Fruit fly (Drosophila melanogaster) whole organism, prepupa: Measurements from ENCODE around the gene Spt20.

Experiments
- Blimp-1 ChIP-seq: fragments of 200-800 bp; sonication (Bioruptor generic); optimal IDR thresholded peaks from 3 replicates; lab custom pipeline; 2017; ENCODE audit warnings: missing biosample characterization, missing genetic modification characterization, mild to moderate bottlenecking, moderate library complexity, missing genetic modification reagents
- CG10631 ChIP-seq: fragments of 200-800 bp; sonication (Bioruptor generic); optimal IDR thresholded peaks from 2 replicates; lab custom pipeline; 2016; ENCODE audit warnings: missing biosample characterization, missing genetic modification characterization
- CG11294 ChIP-seq: fragments of 200-800 bp; sonication (Bioruptor generic); IDR thresholded peaks from 2 replicates; pipeline ENCODE4 v1.3.6; 2022; ENCODE audit warnings: missing biosample characterization, missing genetic modification characterization
- CG11902 ChIP-seq: fragments of 200-800 bp; sonication (Bioruptor generic); optimal IDR thresholded peaks from 3 replicates; lab custom pipeline; 2016; ENCODE audit warnings: missing biosample characterization, missing genetic modification characterization
- CG15336 ChIP-seq: fragments of 200-800 bp; sonication (Bioruptor generic); IDR thresholded peaks from 2 replicates; pipeline ENCODE4 v1.3.6; 2022; ENCODE audit warnings: missing biosample characterization, missing genetic modification characterization
- CG31627 ChIP-seq: fragments of 200-800 bp; sonication (Bioruptor generic); optimal IDR thresholded peaks from 3 replicates; lab custom pipeline; 2016; ENCODE audit warnings: missing biosample characterization, missing genetic modification characterization
- CG32006 ChIP-seq: fragments of 200-800 bp; sonication (Bioruptor generic); optimal IDR thresholded peaks from 3 replicates; lab custom pipeline; 2017; ENCODE audit warnings: missing biosample characterization, mild to moderate bottlenecking, missing genetic modification characterization
- CG34406 ChIP-seq: fragments of 200-800 bp; sonication (Bioruptor generic); optimal IDR thresholded peaks from 3 replicates; lab custom pipeline; 2016; ENCODE audit warnings: missing biosample characterization, missing genetic modification characterization
- CG3919 ChIP-seq: fragments of 200-800 bp; sonication (Bioruptor generic); optimal IDR thresholded peaks from 3 replicates; lab custom pipeline; 2016; ENCODE audit warnings: missing biosample characterization, missing genetic modification characterization
- CG6163 ChIP-seq: fragments of 200-800 bp; sonication (Bioruptor generic); IDR thresholded peaks from 3 replicates; pipeline ENCODE4 v1.3.6; 2022; ENCODE audit warnings: missing biosample characterization, missing genetic modification characterization
- CG6276 ChIP-seq: fragments of 200-800 bp; sonication (Bioruptor generic); optimal IDR thresholded peaks from 2 replicates; lab custom pipeline; 2017; ENCODE audit warnings: missing biosample characterization, mild to moderate bottlenecking, missing genetic modification characterization
- CG6792 ChIP-seq: fragments of 200-800 bp; sonication (Bioruptor generic); optimal IDR thresholded peaks from 3 replicates; lab custom pipeline; 2016; ENCODE audit warnings: missing biosample characterization, missing genetic modification characterization
- CG6854 ChIP-seq: fragments of 200-800 bp; sonication (Bioruptor generic); optimal IDR thresholded peaks from 2 replicates; lab custom pipeline; 2017; ENCODE audit warnings: missing biosample characterization, mild to moderate bottlenecking, missing genetic modification characterization
- CG7368 ChIP-seq: fragments of 200-800 bp; sonication (Bioruptor generic); optimal IDR thresholded peaks from 3 replicates; lab custom pipeline; 2016; ENCODE audit warnings: missing biosample characterization, missing genetic modification characterization
- CG8119 ChIP-seq: fragments of 200-800 bp; sonication (Bioruptor generic); IDR thresholded peaks from 3 replicates; pipeline ENCODE4 v1.3.6; 2022; ENCODE audit warnings: missing biosample characterization, missing genetic modification characterization
- CG9139 ChIP-seq: fragments of 200-800 bp; sonication (Bioruptor generic); optimal IDR thresholded peaks from 3 replicates; lab custom pipeline; 2017; ENCODE audit warnings: missing biosample characterization, mild to moderate bottlenecking, missing genetic modification characterization
- Eip78C ChIP-seq: fragments of 200-800 bp; sonication (Bioruptor generic); peaks from one replicate; lab custom pipeline; 2016; ENCODE audit warnings: missing biosample characterization, missing genetic modification characterization
- Eip93F ChIP-seq: fragments of 200-800 bp; sonication (Bioruptor generic); optimal IDR thresholded peaks from 2 replicates; lab custom pipeline; 2016; ENCODE audit warnings: missing biosample characterization, mild to moderate bottlenecking, missing genetic modification characterization
- Ets21C ChIP-seq: fragments of 200-800 bp; sonication (Bioruptor generic); optimal IDR thresholded peaks from 3 replicates; lab custom pipeline; 2016; ENCODE audit warnings: missing biosample characterization, missing genetic modification characterization
- Ets96B ChIP-seq: fragments of 200-800 bp; optimal IDR thresholded peaks from 2 replicates; lab custom pipeline; 2019; ENCODE audit warnings: missing biosample characterization, mild to moderate bottlenecking, missing genetic modification characterization, moderate library complexity
- Gug ChIP-seq: fragments of 200-800 bp; sonication (Bioruptor generic); IDR thresholded peaks from 2 replicates; pipeline ENCODE4 v1.3.6; 2022; ENCODE audit warnings: missing biosample characterization, missing genetic modification characterization
- Hr38 ChIP-seq: sonication (Bioruptor generic); optimal IDR thresholded peaks from 2 replicates; lab custom pipeline; 2016; ENCODE audit warnings: missing biosample characterization, missing genetic modification characterization
- Hr39 ChIP-seq: fragments of 200-800 bp; sonication (Bioruptor generic); optimal IDR thresholded peaks from 2 replicates; lab custom pipeline; 2016; ENCODE audit warnings: missing biosample characterization, missing genetic modification characterization
- Hr4 ChIP-seq: fragments of 200-800 bp; sonication (Bioruptor generic); optimal IDR thresholded peaks from 3 replicates; lab custom pipeline; 2016; ENCODE audit warnings: missing biosample characterization, missing genetic modification characterization
- Lpt ChIP-seq: fragments of 200-800 bp; sonication (Bioruptor generic); optimal IDR thresholded peaks from 3 replicates; lab custom pipeline; 2016; ENCODE audit warnings: missing biosample characterization, missing genetic modification characterization
- Met ChIP-seq: fragments of 200-800 bp; sonication (Bioruptor generic); optimal IDR thresholded peaks from 3 replicates; lab custom pipeline; 2016; ENCODE audit warnings: missing biosample characterization, missing genetic modification characterization
- Smox ChIP-seq: fragments of 200-800 bp; sonication (Bioruptor generic); optimal IDR thresholded peaks from 3 replicates; lab custom pipeline; 2016; ENCODE audit warnings: missing biosample characterization, missing genetic modification characterization
- Sox102F ChIP-seq: fragments of 200-800 bp; sonication (Bioruptor generic); optimal IDR thresholded peaks from 2 replicates; lab custom pipeline; 2016; ENCODE audit warnings: missing biosample characterization, mild to moderate bottlenecking, missing genetic modification characterization
- Sox14 ChIP-seq: fragments of 200-800 bp; sonication (Bioruptor generic); optimal IDR thresholded peaks from 3 replicates; lab custom pipeline; 2016; ENCODE audit warnings: missing biosample characterization, missing genetic modification characterization
- Sox15 ChIP-seq: fragments of 200-800 bp; sonication (Bioruptor generic); optimal IDR thresholded peaks from 3 replicates; lab custom pipeline; 2016; ENCODE audit warnings: missing biosample characterization, missing genetic modification characterization
- cyc ChIP-seq: fragments of 200-800 bp; sonication (Bioruptor generic); optimal IDR thresholded peaks from 3 replicates; lab custom pipeline; 2016; ENCODE audit warnings: missing biosample characterization, missing genetic modification characterization
- dac ChIP-seq: fragments of 200-800 bp; sonication (Bioruptor generic); optimal IDR thresholded peaks from 2 replicates; lab custom pipeline; 2017; ENCODE audit warnings: missing biosample characterization, mild to moderate bottlenecking, missing genetic modification characterization
- eg ChIP-seq: fragments of 200-800 bp; sonication (Bioruptor generic); IDR thresholded peaks from 3 replicates; pipeline ENCODE4 v1.3.6; 2022; ENCODE audit warnings: missing biosample characterization, missing genetic modification characterization
- esn ChIP-seq: fragments of 200-800 bp; sonication (Bioruptor generic); optimal IDR thresholded peaks from 2 replicates; lab custom pipeline; 2016; ENCODE audit warnings: missing biosample characterization, mild to moderate bottlenecking, missing genetic modification characterization, moderate library complexity
- fd59A ChIP-seq: fragments of 200-800 bp; sonication (Bioruptor generic); optimal IDR thresholded peaks from 2 replicates; lab custom pipeline; 2017; ENCODE audit warnings: missing biosample characterization, mild to moderate bottlenecking, missing genetic modification characterization, missing genetic modification reagents
- fd85E ChIP-seq: fragments of 200-800 bp; sonication (Bioruptor generic); optimal IDR thresholded peaks from 3 replicates; lab custom pipeline; 2016; ENCODE audit warnings: missing biosample characterization, missing genetic modification characterization
- fkh ChIP-seq: fragments of 200-800 bp; sonication (Bioruptor generic); optimal IDR thresholded peaks from 3 replicates; lab custom pipeline; 2017; ENCODE audit warnings: missing biosample characterization, mild to moderate bottlenecking, missing genetic modification characterization, moderate library complexity
- lz ChIP-seq: fragments of 200-800 bp; sonication (Bioruptor generic); optimal IDR thresholded peaks from 3 replicates; lab custom pipeline; 2016; ENCODE audit warnings: missing biosample characterization, missing genetic modification characterization
- pdm3 ChIP-seq: fragments of 200-800 bp; sonication (Bioruptor generic); optimal IDR thresholded peaks from 3 replicates; lab custom pipeline; 2016; ENCODE audit warnings: missing biosample characterization, missing genetic modification characterization
- salr ChIP-seq, 2 experiments: fragments of 200-800 bp; sonication (Bioruptor generic); optimal IDR thresholded peaks; 3 replicates each; lab custom pipeline; 2016 to 2018; ENCODE audit warnings: missing biosample characterization in 2 of 2, missing genetic modification characterization in 2 of 2, mild to moderate bottlenecking in 1 of 2
- spab ChIP-seq: fragments of 200-800 bp; sonication (Bioruptor generic); optimal IDR thresholded peaks from 2 replicates; lab custom pipeline; 2017; ENCODE audit warnings: missing biosample characterization, mild to moderate bottlenecking, missing genetic modification characterization, missing genetic modification reagents
- ss ChIP-seq, 2 experiments: fragments of 200-800 bp; sonication (Bioruptor generic); optimal IDR thresholded peaks; 2 replicates in 1 of 2; 3 replicates in 1 of 2; lab custom pipeline; 2017 to 2018; ENCODE audit warnings: mild to moderate bottlenecking in 2 of 2, missing biosample characterization in 2 of 2, missing genetic modification characterization in 2 of 2, moderate library complexity in 1 of 2
- svp ChIP-seq: fragments of 200-800 bp; sonication (Bioruptor generic); peaks from one replicate; lab custom pipeline; 2016; ENCODE audit warnings: missing biosample characterization, missing genetic modification characterization
- topi ChIP-seq: fragments of 200-800 bp; sonication (Bioruptor generic); optimal IDR thresholded peaks from 3 replicates; lab custom pipeline; 2016; ENCODE audit warnings: missing biosample characterization, missing genetic modification characterization
- vri ChIP-seq: fragments of 200-800 bp; sonication (Bioruptor generic); optimal IDR thresholded peaks from 3 replicates; lab custom pipeline; 2016; ENCODE audit warnings: missing biosample characterization, mild to moderate bottlenecking, missing genetic modification characterization

Gene Spt20

dm6 chr3L:13499932-13500719, 2.4 kb upstream of the Spt20 start (continued):
- peak; percentile 87 for TF ChIP-seq CG3919 (GFP tag; lab: Kevin White, UChicago)
- TF ChIP-seq Smox (GFP tag; lab: Kevin White, UChicago), result peak; percentile 85
- no peak for TF ChIP-seq Hr38 (GFP tag; lab: Kevin White, UChicago)
- TF ChIP-seq topi (GFP tag; lab: Kevin White, UChicago), result peak; percentile 86
- TF ChIP-seq CG6854 (GFP tag; lab: Kevin White, UChicago), result peak; percentile 82
- TF ChIP-seq CG31627 (GFP tag; lab: Kevin White, UChicago), result peak; percentile 86
- TF ChIP-seq CG7368 (GFP tag; lab: Kevin White, UChicago), result no peak
- no peak for TF ChIP-seq pdm3 (GFP tag; lab: Kevin White, UChicago)
- peak; percentile 66 for TF ChIP-seq CG8119 (GFP tag; lab: Robert Waterston, UW)
- peak; percentile 77 for TF ChIP-seq eg (GFP tag; lab: Robert Waterston, UW)
- TF ChIP-seq CG32006 (GFP tag; lab: Kevin White, UChicago), result peak; percentile 77
- peak; percentile 88 for TF ChIP-seq Lpt (GFP tag; lab: Kevin White, UChicago)
- TF ChIP-seq Hr4 (GFP tag; lab: Kevin White, UChicago), result no peak
- TF ChIP-seq Ets21C, result no peak
- TF ChIP-seq CG6276 (GFP tag; lab: Kevin White, UChicago), result no peak
- TF ChIP-seq CG11294, result peak; percentile 59; the same call in 1 of the 2 replicates
- TF ChIP-seq Met (GFP tag; lab: Kevin White, UChicago), result peak; percentile 89
- TF ChIP-seq CG9139 (GFP tag; lab: Kevin White, UChicago), result peak; percentile 49
- TF ChIP-seq esn, result peak; percentile 95
- no peak for TF ChIP-seq CG10631 (GFP tag; lab: Kevin White, UChicago)
- TF ChIP-seq Sox15 (GFP tag; lab: Kevin White, UChicago), result peak; percentile 39
- no peak for TF ChIP-seq fd85E
- TF ChIP-seq fkh (GFP tag; lab: Kevin White, UChicago), result no peak
- TF ChIP-seq spab (GFP tag; lab: Kevin White, UChicago), result peak; percentile 78
- TF ChIP-seq, all 60 proteins: peak for 43

DNA sequence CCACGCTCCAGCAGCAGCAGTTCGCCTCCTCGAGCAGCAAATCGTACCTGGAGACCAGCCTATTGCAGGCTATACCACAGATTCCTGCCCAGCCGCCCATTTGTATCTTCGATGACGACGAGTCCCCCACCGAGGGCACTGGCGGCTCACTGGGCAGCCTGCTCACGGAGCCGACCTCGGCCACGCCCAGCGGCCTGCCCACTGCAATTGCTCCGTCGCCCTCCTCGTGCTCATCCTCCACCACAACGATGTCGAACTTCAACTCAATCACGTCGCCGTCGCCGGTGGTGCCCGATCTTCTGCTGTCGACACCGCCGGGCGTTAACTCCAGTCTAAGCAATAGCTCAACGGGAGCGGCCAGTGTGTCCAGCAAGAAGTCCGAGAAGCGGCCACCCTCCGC, 1.1 kb downstream of the Spt20 start:
- TF ChIP-seq Hr39 (no peak), cyc (GFP tag; lab: Kevin White, UChicago) (no peak), lz (GFP tag; lab: Kevin White, UChicago) (no peak), CG10631 (GFP tag; lab: Kevin White, UChicago) (no peak), fd59A (GFP tag; lab: Kevin White, UChicago) (no peak), Sox14 (no peak), fkh (GFP tag; lab: Kevin White, UChicago) (no peak), fd85E (no peak), vri (GFP tag; lab: Kevin White, UChicago) (no peak), CG6792 (GFP tag; lab: Kevin White, UChicago) (no peak), Sox102F (GFP tag; lab: Kevin White, UChicago) (no peak), Gug (GFP tag; lab: Robert Waterston, UW) (no peak), svp (GFP tag; lab: Kevin White, UChicago) (no peak), CG32006 (GFP tag; lab: Kevin White, UChicago) (no peak), spab (GFP tag; lab: Kevin White, UChicago) (no peak), CG7368 (GFP tag; lab: Kevin White, UChicago) (no peak), CG15336 (GFP tag; lab: Robert Waterston, UW) (no peak)

DNA sequence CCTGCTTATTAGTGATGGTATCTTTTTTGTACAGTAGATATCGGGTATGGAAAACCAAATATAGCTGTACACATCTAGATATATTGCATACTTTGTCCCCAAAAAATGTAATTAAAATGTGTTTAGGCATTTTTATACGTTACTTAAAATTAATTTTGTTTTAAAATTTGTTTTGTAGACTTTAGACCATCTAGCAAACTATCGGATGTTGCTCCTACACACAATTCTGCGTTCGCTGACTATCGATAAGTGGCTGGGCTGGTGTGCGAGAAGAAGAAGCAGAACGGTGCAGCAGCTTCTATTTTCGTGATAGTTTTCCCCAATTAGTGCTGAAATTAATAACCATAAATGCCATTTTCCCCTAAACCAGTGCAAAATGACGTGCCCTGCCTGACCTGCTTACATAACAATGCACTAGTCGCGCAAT, 10.6 kb downstream of the Spt20 start, which contains the start of the genes Vps36 and Liprin-beta:
Vps36 (minus strand) TSS at position 1 of the 427 bp plus-strand sequence.
Liprin-beta (plus strand) TSS at position 143 of the 427 bp plus-strand sequence.
- TF ChIP-seq Sox102F (GFP tag; lab: Kevin White, UChicago), result no peak
- TF ChIP-seq Eip93F (GFP tag; lab: Kevin White, UChicago), result no peak
- no peak for TF ChIP-seq CG6854 (GFP tag; lab: Kevin White, UChicago)
- TF ChIP-seq dac (GFP tag; lab: Kevin White, UChicago), result no peak
- no peak for TF ChIP-seq spab (GFP tag; lab: Kevin White, UChicago)
- peak; percentile 86 for TF ChIP-seq CG3919 (GFP tag; lab: Kevin White, UChicago)
- no peak for TF ChIP-seq CG9139 (GFP tag; lab: Kevin White, UChicago)
- TF ChIP-seq CG6276 (GFP tag; lab: Kevin White, UChicago), result no peak
- TF ChIP-seq salr (GFP tag; optimal IDR thresholded peaks at IDR 0.05; lab: Kevin White, UChicago), result peak in 1 of 2 experiments; percentile 60
- TF ChIP-seq Blimp-1 (GFP tag; lab: Kevin White, UChicago), result no peak
- peak; percentile 62; the same call in 1 of the 2 replicates for TF ChIP-seq CG15336 (GFP tag; lab: Robert Waterston, UW)
- peak; percentile 75 for TF ChIP-seq CG34406
- peak; percentile 96 for TF ChIP-seq Hr39
- peak; percentile 78 for TF ChIP-seq Hr38 (GFP tag; lab: Kevin White, UChicago)
- peak; percentile 84 for TF ChIP-seq topi (GFP tag; lab: Kevin White, UChicago)
- no peak for TF ChIP-seq ss (GFP tag; optimal IDR thresholded peaks at IDR 0.05; lab: Kevin White, UChicago)
- TF ChIP-seq esn, result peak; percentile 96
- TF ChIP-seq CG6163 (GFP tag; lab: Robert Waterston, UW), result peak; percentile 85
- TF ChIP-seq Eip78C (GFP tag; lab: Kevin White, UChicago), result no peak
- TF ChIP-seq Ets96B, result peak; percentile 77
- peak; percentile 84 for TF ChIP-seq CG11902 (GFP tag; lab: Kevin White, UChicago)
- peak; percentile 82 for TF ChIP-seq CG6792 (GFP tag; lab: Kevin White, UChicago)
